Fruit fly (Drosophila melanogaster): ENCODE results near the gene CG15343.
A peak's percentile ranks its signal among the peaks of the same experiment; 100 is the strongest.

Gene CG15343

dm6 chrX:8258281-8258802 is 15.3 kb downstream of the CG15343 start:
- peak; percentile 36 for TF ChIP-seq CG32006 (GFP tag; optimal IDR thresholded peaks at IDR 0.05)
- TF ChIP-seq CG6276 (GFP tag; optimal IDR thresholded peaks at IDR 0.05) = peak; percentile 6
- peak; percentile 63 for TF ChIP-seq CG15336 (GFP tag; IDR thresholded peaks at IDR 0.05)
- TF ChIP-seq CG6792 (GFP tag; optimal IDR thresholded peaks at IDR 0.05) = no peak
- TF ChIP-seq dsx (GFP tag; optimal IDR thresholded peaks at IDR 0.05; ENCODE audit: poor library complexity, severe bottlenecking) = peak; percentile 27
- peak; percentile 33; the same call in 2 of the 3 replicates for TF ChIP-seq CG8119 (GFP tag; IDR thresholded peaks at IDR 0.05)
- no peak for TF ChIP-seq cyc (GFP tag; optimal IDR thresholded peaks at IDR 0.05)
- TF ChIP-seq svp (GFP tag) = peak; percentile 70
- TF ChIP-seq Eip78C (GFP tag) = no peak
- no peak for TF ChIP-seq CG11294 (GFP tag; IDR thresholded peaks at IDR 0.05)
- TF ChIP-seq CG3032 (tag; optimal IDR thresholded peaks at IDR 0.05) = no peak
- TF ChIP-seq acj6 (GFP tag; optimal IDR thresholded peaks at IDR 0.05) = no peak
- TF ChIP-seq CG6163 (GFP tag; IDR thresholded peaks at IDR 0.05) = no peak

- TF ChIP-seq CG8319 (GFP tag; optimal IDR thresholded peaks at IDR 0.05) (peak; percentile 3), Blimp-1 (GFP tag; optimal IDR thresholded peaks at IDR 0.05) (peak; percentile 69), ss (GFP tag; optimal IDR thresholded peaks at IDR 0.05) (no peak), OdsH (GFP tag; optimal IDR thresholded peaks at IDR 0.05) (peak; percentile 47), CG6808 (GFP tag; optimal IDR thresholded peaks at IDR 0.05) (no peak), CG15336 (GFP tag; IDR thresholded peaks at IDR 0.05) (peak; percentile 84), CG6163 (GFP tag; IDR thresholded peaks at IDR 0.05) (peak; percentile 81), esn (GFP tag; optimal IDR thresholded peaks at IDR 0.05) (peak; percentile 64), CG16779 (tag; optimal IDR thresholded peaks at IDR 0.05) (no peak), vri (GFP tag; optimal IDR thresholded peaks at IDR 0.05) (no peak), CG11902 (GFP tag; optimal IDR thresholded peaks at IDR 0.05) (peak; percentile 7), fd85E (GFP tag; optimal IDR thresholded peaks at IDR 0.05) (no peak), Hr39 (GFP tag; optimal IDR thresholded peaks at IDR 0.05) (peak; percentile 52), CG8632 (GFP tag; optimal IDR thresholded peaks at IDR 0.05) (peak; percentile 42), Sox15 (GFP tag; optimal IDR thresholded peaks at IDR 0.05) (peak; percentile 38), CG34406 (GFP tag; optimal IDR thresholded peaks at IDR 0.05) (peak; percentile 71), achi (GFP tag; optimal IDR thresholded peaks at IDR 0.05) (peak; percentile 54), CG31627 (GFP tag; optimal IDR thresholded peaks at IDR 0.05) (peak; percentile 49), acj6 (GFP tag; optimal IDR thresholded peaks at IDR 0.05) (peak; percentile 46), Sox102F (GFP tag; optimal IDR thresholded peaks at IDR 0.05) (peak; percentile 53), CG4318 (GFP tag; optimal IDR thresholded peaks at IDR 0.05) (peak; percentile 34), Smox (GFP tag; optimal IDR thresholded peaks at IDR 0.05) (peak; percentile 36), dac (GFP tag; optimal IDR thresholded peaks at IDR 0.05) (peak; percentile 24), fd59A (GFP tag; optimal IDR thresholded peaks at IDR 0.05) (no peak), Ets96B (tag; optimal IDR thresholded peaks at IDR 0.05) (no peak), Lpt (GFP tag; optimal IDR thresholded peaks at IDR 0.05) (peak; percentile 13), fkh (GFP tag; optimal IDR thresholded peaks at IDR 0.05) (no peak), Met (GFP tag; optimal IDR thresholded peaks at IDR 0.05) (peak; percentile 67), CG10669 (GFP tag; optimal IDR thresholded peaks at IDR 0.05) (no peak), Eip78C (GFP tag) (peak; percentile 87), cyc (GFP tag; optimal IDR thresholded peaks at IDR 0.05) (peak; percentile 27), svp (GFP tag) (peak; percentile 77), CG6276 (GFP tag; optimal IDR thresholded peaks at IDR 0.05) (peak; percentile 23), Eip75B (GFP tag; optimal IDR thresholded peaks at IDR 0.05) (peak; percentile 61), CG11294 (GFP tag; IDR thresholded peaks at IDR 0.05) (no peak), Eip93F (GFP tag; optimal IDR thresholded peaks at IDR 0.05) (no peak), salr (GFP tag; optimal IDR thresholded peaks at IDR 0.05) (no peak), net (GFP tag; optimal IDR thresholded peaks at IDR 0.05) (peak; percentile 21), CG10631 (GFP tag; optimal IDR thresholded peaks at IDR 0.05) (peak; percentile 32), Sox14 (GFP tag; optimal IDR thresholded peaks at IDR 0.05) (peak; percentile 33), pdm3 (GFP tag; optimal IDR thresholded peaks at IDR 0.05) (peak; percentile 68), CG7368 (GFP tag; optimal IDR thresholded peaks at IDR 0.05) (peak; percentile 38), CG6792 (GFP tag; optimal IDR thresholded peaks at IDR 0.05) (peak; percentile 68)
These were observed 18.8 kb downstream of the CG15343 start for dm6 chrX:8254739-8255326.

All from whole organism, prepupa.